Worm (Caenorhabditis elegans) whole organism, L4 larva: ENCODE data around the gene unc-52.

Experiments
- ama-1 ChIP-seq: fragments of 150-350 bp; optimal IDR thresholded peaks from 2 replicates; lab custom pipeline; 2014; ENCODE audit warnings: inconsistent platforms, mixed read lengths
- arid-1 ChIP-seq: fragments of 200-800 bp; sonication (Bioruptor generic); conservative IDR thresholded peaks from 2 replicates; pipeline ENCODE4 v1.3.6; 2022; ENCODE audit warnings: missing genetic modification reagents, missing genetic modification characterization, missing compliant biosample characterization
- unc-39 ChIP-seq: sonication (generic microtip); optimal IDR thresholded peaks from 2 replicates; lab custom pipeline; 2017; ENCODE audit warnings: missing biosample characterization, missing genetic modification characterization
- unc-62 ChIP-seq, 3 experiments: fragments of 150-350 bp in 1 of 3; sonication (generic microtip); optimal IDR thresholded peaks in 2 of 3; peaks in 1 of 3; 1 replicate in 1 of 3; 2 replicates in 2 of 3; lab custom pipeline; 2014 to 2017; ENCODE audit warnings: missing biosample characterization in 3 of 3, missing genetic modification characterization in 3 of 3, missing genetic modification reagents in 3 of 3, missing genotype in 1 of 3

ce11 chrII:14615735-14616134, 68.5 kb downstream of the unc-52 start, which contains the start of gene mltn-9:
- no peak for TF ChIP-seq unc-39
- TF ChIP-seq arid-1 (GFP tag; lab: Robert Waterston, UW), result no peak
- no peak for TF ChIP-seq unc-62 (GFP tag; optimal IDR thresholded peaks at IDR 0.05 in 1 of 2; lab: Kevin White, UChicago)
- TF ChIP-seq unc-62 (tag; optimal IDR thresholded peaks at IDR 0.05; lab: Kevin White, UChicago), result no peak
- TF ChIP-seq ama-1, result no peak
